Fruit fly (Drosophila melanogaster): ENCODE results near the gene CG33928.

The CG33928 gene

dm6 chr2L:17429788-17430587 is 6.4 kb downstream of the CG33928 start (continued):
- TF ChIP-seq CG11560 (tag; IDR thresholded peaks at IDR 0.05), result peak; percentile 78; the same call in 2 of the 3 replicates
- no peak for TF ChIP-seq B-H2 (GFP tag; optimal IDR thresholded peaks at IDR 0.05)
- peak; percentile 71 for TF ChIP-seq dimm (GFP tag; IDR thresholded peaks at IDR 0.05)
- peak; percentile 49 for TF ChIP-seq CG8388 (GFP tag; optimal IDR thresholded peaks at IDR 0.05)
- peak; percentile 85 for TF ChIP-seq CG3847 (GFP tag; IDR thresholded peaks at IDR 0.05)
- TF ChIP-seq CG7372 (GFP tag; IDR thresholded peaks at IDR 0.05), result peak; percentile 93
- TF ChIP-seq CG12299 (tag; optimal IDR thresholded peaks at IDR 0.05), result peak; percentile 79
- TF ChIP-seq nerfin-1 (tag; optimal IDR thresholded peaks at IDR 0.05), result peak; percentile 97
- TF ChIP-seq ewg (GFP tag; optimal IDR thresholded peaks at IDR 0.05), result peak; percentile 84
- TF ChIP-seq Doc2 (GFP tag; IDR thresholded peaks at IDR 0.05), result peak; percentile 88
- peak; percentile 78 for TF ChIP-seq TFAM (GFP tag; optimal IDR thresholded peaks at IDR 0.05)
- TF ChIP-seq nerfin-2 (GFP tag; IDR thresholded peaks at IDR 0.05; ENCODE audit: partially characterized antibody), result no peak
- TF ChIP-seq CG1603 (tag; optimal IDR thresholded peaks at IDR 0.05), result peak; percentile 20
- TF ChIP-seq CG9609 (GFP tag; optimal IDR thresholded peaks at IDR 0.05), result peak; percentile 34
- peak; percentile 82 for TF ChIP-seq sug (tag; optimal IDR thresholded peaks at IDR 0.05)
- peak; percentile 81; the same call in 2 of the 3 replicates for TF ChIP-seq gce (GFP tag; IDR thresholded peaks at IDR 0.05)
- TF ChIP-seq CG5953 (GFP tag; IDR thresholded peaks at IDR 0.05), result peak; percentile 83
- peak; percentile 55 for TF ChIP-seq Taf1 (GFP tag; IDR thresholded peaks at IDR 0.05)
- TF ChIP-seq Hr51 (GFP tag; optimal IDR thresholded peaks at IDR 0.05), result peak; percentile 5 to 97
- TF ChIP-seq Ravus (GFP tag; IDR thresholded peaks at IDR 0.05), result peak; percentile 86
- peak; percentile 95 for TF ChIP-seq CG6854 (GFP tag; optimal IDR thresholded peaks at IDR 0.05)
- TF ChIP-seq psq (GFP tag; optimal IDR thresholded peaks at IDR 0.05), result peak; percentile 86
- TF ChIP-seq toy (GFP tag; IDR thresholded peaks at IDR 0.05), result peak; percentile 70
- peak; percentile 96 for TF ChIP-seq so (GFP tag; IDR thresholded peaks at IDR 0.05)
- TF ChIP-seq CG15073 (GFP tag; optimal IDR thresholded peaks at IDR 0.05), result peak; percentile 35
- peak; percentile 87 for TF ChIP-seq abd-A (tag; optimal IDR thresholded peaks at IDR 0.05)
- peak; percentile 30 for TF ChIP-seq Mes4 (GFP tag; optimal IDR thresholded peaks at IDR 0.05)
- peak; percentile 89 for TF ChIP-seq CG12219 (GFP tag; optimal IDR thresholded peaks at IDR 0.05)
- TF ChIP-seq CG9817 (tag; optimal IDR thresholded peaks at IDR 0.05), result peak; percentile 85
- no peak for TF ChIP-seq CG4707 (GFP tag; optimal IDR thresholded peaks at IDR 0.05)
- peak; percentile 6 for TF ChIP-seq YL-1 (GFP tag; optimal IDR thresholded peaks at IDR 0.05)
- TF ChIP-seq Nf-YB (GFP tag; optimal IDR thresholded peaks at IDR 0.05), result peak; percentile 88
- peak; percentile 91 for TF ChIP-seq scrt (GFP tag; optimal IDR thresholded peaks at IDR 0.05)
- TF ChIP-seq CG18011 (GFP tag; optimal IDR thresholded peaks at IDR 0.05), result peak; percentile 63
- peak; percentile 95 for TF ChIP-seq ftz-f1 (GFP tag; optimal IDR thresholded peaks at IDR 0.05)
- TF ChIP-seq Mad (GFP tag; optimal IDR thresholded peaks at IDR 0.05), result peak; percentile 49
- TF ChIP-seq sc (optimal IDR thresholded peaks at IDR 0.05), result no peak
- TF ChIP-seq sc (GFP tag; optimal IDR thresholded peaks at IDR 0.05), result peak; percentile 92
- TF ChIP-seq pb (GFP tag; optimal IDR thresholded peaks at IDR 0.05), result peak; percentile 38
- peak; percentile 71; the same call in 1 of the 2 replicates for TF ChIP-seq gt (GFP tag; IDR thresholded peaks at IDR 0.05)
- TF ChIP-seq CG12659 (GFP tag; optimal IDR thresholded peaks at IDR 0.05), result peak; percentile 93
- TF ChIP-seq gcm2 (GFP tag; optimal IDR thresholded peaks at IDR 0.05), result no peak
- peak; percentile 91 for TF ChIP-seq CG1529 (GFP tag; optimal IDR thresholded peaks at IDR 0.05)
- no peak for TF ChIP-seq Sry-δ (GFP tag; optimal IDR thresholded peaks at IDR 0.05)
- peak; percentile 55 for TF ChIP-seq klu (GFP tag; IDR thresholded peaks at IDR 0.05)
- peak; percentile 90 for TF ChIP-seq H15 (GFP tag; IDR thresholded peaks at IDR 0.05)
- TF ChIP-seq prd (optimal IDR thresholded peaks at IDR 0.05), result no peak
- TF ChIP-seq prd (GFP tag; IDR thresholded peaks at IDR 0.05), result peak; percentile 92
- TF ChIP-seq onecut (GFP tag; IDR thresholded peaks at IDR 0.05), result peak; percentile 63
- peak; percentile 11 for TF ChIP-seq eyg (GFP tag; optimal IDR thresholded peaks at IDR 0.05)
